Fruit fly (Drosophila melanogaster) whole organism, embryonic: Measurements from ENCODE around the gene CG45049.

Experiments used
- CG10366 ChIP-seq: fragments of 200-800 bp; sonication (Bioruptor generic); IDR thresholded peaks from 2 replicates; pipeline ENCODE4 v1.3.6; 2022; ENCODE audit warnings: missing biosample characterization, missing genetic modification characterization
- CG12744 ChIP-seq: fragments of 200-800 bp; sonication (Bioruptor generic); optimal IDR thresholded peaks from 2 replicates; lab custom pipeline; 2016; ENCODE audit warnings: missing biosample characterization, missing genetic modification characterization
- CG13424 ChIP-seq: fragments of 200-800 bp; sonication (Bioruptor generic); optimal IDR thresholded peaks from 2 replicates; lab custom pipeline; 2019; ENCODE audit warnings: missing biosample characterization, mild to moderate bottlenecking, missing genetic modification characterization, moderate library complexity
- CG13775 ChIP-seq: fragments of 200-800 bp; sonication (Bioruptor generic); optimal IDR thresholded peaks from 3 replicates; lab custom pipeline; 2017; ENCODE audit warnings: missing biosample characterization, mild to moderate bottlenecking, missing genetic modification characterization
- CG7271 ChIP-seq: fragments of 200-800 bp; sonication (Bioruptor generic); optimal IDR thresholded peaks from 2 replicates; lab custom pipeline; 2018; ENCODE audit warnings: missing biosample characterization, mild to moderate bottlenecking, missing genetic modification characterization, moderate library complexity
- Opbp ChIP-seq: fragments of 200-800 bp; sonication (Bioruptor generic); IDR thresholded peaks from 3 replicates; pipeline ENCODE4 v1.3.6; 2022; ENCODE audit warnings: missing biosample characterization, missing genetic modification characterization; ENCODE audit not compliant: partially characterized antibody
- Ssrp ChIP-seq: fragments of 200-800 bp; sonication (Bioruptor generic); optimal IDR thresholded peaks from 2 replicates; lab custom pipeline; 2018; ENCODE audit warnings: missing biosample characterization, mild to moderate bottlenecking, missing genetic modification characterization, moderate library complexity
- ato ChIP-seq: fragments of 200-800 bp; sonication (Bioruptor generic); IDR thresholded peaks from 2 replicates; pipeline ENCODE4 v1.3.6; 2022; ENCODE audit warnings: missing biosample characterization, missing genetic modification characterization; ENCODE audit not compliant: partially characterized antibody
- bcd ChIP-seq: fragments of 200-800 bp; sonication (Bioruptor generic); optimal IDR thresholded peaks from 2 replicates; lab custom pipeline; 2017; ENCODE audit warnings: missing biosample characterization, mild to moderate bottlenecking, missing genetic modification characterization
- bowl ChIP-seq: fragments of 200-800 bp; sonication (Bioruptor generic); IDR thresholded peaks from 2 replicates; pipeline ENCODE4 v1.3.6; 2022; ENCODE audit warnings: missing biosample characterization, missing genetic modification characterization
- fru ChIP-seq: fragments of >200 bp; optimal IDR thresholded peaks from 2 replicates; lab custom pipeline; 2017
- mirr ChIP-seq: fragments of 200-800 bp; sonication (Bioruptor generic); optimal IDR thresholded peaks from 3 replicates; lab custom pipeline; 2018; ENCODE audit warnings: missing biosample characterization, mild to moderate bottlenecking, missing genetic modification characterization
- pan ChIP-seq, 4 experiments: fragments of >200 bp in 3 of 4; fragments of 200-800 bp in 1 of 4; sonication (Bioruptor generic) in 1 of 4; optimal IDR thresholded peaks in 3 of 4; IDR thresholded peaks in 1 of 4; 2 replicates each; pipeline versions ENCODE4 v1.3.6 to Lab custom; 2017 to 2022; ENCODE audit warnings: missing biosample characterization in 2 of 4, missing genetic modification characterization in 2 of 4, mixed read lengths in 1 of 4
- tll ChIP-seq, 2 experiments: fragments of 200-800 bp in 1 of 2; fragments of >200 bp in 1 of 2; sonication (Bioruptor generic) in 1 of 2; optimal IDR thresholded peaks; 2 replicates each; lab custom pipeline; 2017 to 2019; ENCODE audit warnings: missing biosample characterization in 2 of 2, missing genetic modification characterization in 2 of 2, mild to moderate bottlenecking in 1 of 2, moderate library complexity in 1 of 2

DNA sequence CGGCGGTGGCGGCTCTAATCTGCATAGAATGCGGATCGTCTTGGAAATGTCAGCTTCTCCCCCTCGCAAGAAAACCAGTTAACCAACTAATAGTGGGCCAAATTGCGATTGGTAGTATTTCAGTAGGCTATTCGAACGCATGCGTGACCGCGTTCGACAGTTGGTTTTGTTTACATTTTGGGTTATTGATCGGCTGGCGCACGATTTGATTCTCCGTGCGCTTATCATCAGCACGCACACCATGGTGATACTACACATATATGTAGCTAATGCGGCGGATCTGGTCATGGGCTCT, 26.8 kb downstream of the CG45049 start:
- TF ChIP-seq ato (no peak), bowl (GFP tag; lab: Robert Waterston, UW) (no peak), Opbp (GFP tag; lab: Robert Waterston, UW) (no peak), CG10366 (no peak), CG7271 (tag; lab: Kevin White, UChicago) (no peak), mirr (peak; percentile 70), CG13424 (tag; lab: Kevin White, UChicago) (no peak), pan (optimal IDR thresholded peaks at IDR 0.05; lab: Kevin White, UChicago) (no peak), pan (GFP tag; optimal IDR thresholded peaks at IDR 0.05 in 1 of 2, IDR thresholded peaks at IDR 0.05 in 1 of 2) (no peak), Ssrp (tag; lab: Kevin White, UChicago) (no peak), CG12744 (GFP tag; lab: Kevin White, UChicago) (no peak), tll (GFP tag; optimal IDR thresholded peaks at IDR 0.05; lab: Kevin White, UChicago) (no peak), bcd (GFP tag; lab: Kevin White, UChicago) (no peak), CG13775 (no peak), fru (no peak)
